Worm (Caenorhabditis elegans): ENCODE results near the gene srj-22.
A peak's percentile ranks its signal among the peaks of the same experiment; 100 is the strongest.

- TF ChIP-seq ama-1 (optimal IDR thresholded peaks at IDR 0.05) (peak; percentile 30), ZK546.5 (tag; optimal IDR thresholded peaks at IDR 0.05) (no peak), unc-62 (GFP tag; optimal IDR thresholded peaks at IDR 0.05) (no peak), fos-1 (tag; optimal IDR thresholded peaks at IDR 0.05) (no peak), snpc-4 (tag; optimal IDR thresholded peaks at IDR 0.05) (no peak), daf-12 (tag; optimal IDR thresholded peaks at IDR 0.05) (no peak), jun-1 (tag; optimal IDR thresholded peaks at IDR 0.05) (no peak), ceh-9 (tag; optimal IDR thresholded peaks at IDR 0.05) (no peak), sea-2 (GFP tag; optimal IDR thresholded peaks at IDR 0.05) (no peak), pqm-1 (tag; optimal IDR thresholded peaks at IDR 0.05) (peak; percentile 48), elt-1 (tag; optimal IDR thresholded peaks at IDR 0.05) (no peak), ceh-16 (tag; optimal IDR thresholded peaks at IDR 0.05) (no peak), tbx-2 (tag; optimal IDR thresholded peaks at IDR 0.05) (no peak), skn-1 (tag; optimal IDR thresholded peaks at IDR 0.05) (no peak)
Observed at ce11 chrV:10714630-10715029, 28.9 kb downstream of the srj-22 start.

Measured in whole organism, L3 larva.